Fruit fly (Drosophila melanogaster) Kc167 (cell line): ENCODE measurements around the gene CG42488.

ENCODE experiments used
- Myc ChIP-seq: fragments of >200 bp; optimal IDR thresholded peaks from 2 replicates; lab custom pipeline; 2017; ENCODE audit warnings: missing external identifiers
- Sin3A ChIP-seq: fragments of >200 bp; optimal IDR thresholded peaks from 2 replicates; lab custom pipeline; 2018; ENCODE audit warnings: missing external identifiers
- h ChIP-seq: fragments of >200 bp; optimal IDR thresholded peaks from 3 replicates; lab custom pipeline; 2018; ENCODE audit warnings: missing external identifiers
- insv ChIP-seq: fragments of >200 bp; optimal IDR thresholded peaks from 3 replicates; lab custom pipeline; 2018; ENCODE audit warnings: missing external identifiers
- psq ChIP-seq: fragments of >200 bp; optimal IDR thresholded peaks from 2 replicates; lab custom pipeline; 2017; ENCODE audit warnings: missing external identifiers
- ttk ChIP-seq: sonication (Bioruptor generic); optimal IDR thresholded peaks from 2 replicates; lab custom pipeline; 2017; ENCODE audit warnings: missing external identifiers

Gene CG42488

DNA sequence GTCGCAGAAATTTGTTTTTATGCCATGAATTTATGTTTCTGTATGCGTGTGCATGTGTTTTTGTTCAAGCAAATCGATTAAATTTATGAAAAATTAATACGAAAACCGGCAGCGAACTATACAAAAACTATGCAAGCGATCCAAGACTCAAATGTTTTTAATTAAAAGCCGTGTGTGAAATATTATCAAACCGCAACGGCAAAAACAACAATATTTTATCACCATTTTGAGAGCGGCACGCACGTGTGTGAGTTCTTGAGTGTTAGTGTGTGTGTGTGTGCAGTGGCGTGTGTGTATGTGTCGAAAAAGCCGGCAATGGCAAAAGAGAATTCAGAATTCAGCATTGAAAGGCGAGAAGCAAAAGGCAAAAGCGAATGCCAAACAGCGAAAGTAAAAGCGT is 35.7 kb downstream of the CG42488 start:
- TF ChIP-seq Sin3A (lab: Kevin White, UChicago): no peak
- TF ChIP-seq psq: no peak
- TF ChIP-seq Myc: no peak
- TF ChIP-seq h (lab: Kevin White, UChicago): no peak
- no peak for TF ChIP-seq insv (lab: Kevin White, UChicago)
- TF ChIP-seq ttk (lab: Kevin White, UChicago): no peak

DNA sequence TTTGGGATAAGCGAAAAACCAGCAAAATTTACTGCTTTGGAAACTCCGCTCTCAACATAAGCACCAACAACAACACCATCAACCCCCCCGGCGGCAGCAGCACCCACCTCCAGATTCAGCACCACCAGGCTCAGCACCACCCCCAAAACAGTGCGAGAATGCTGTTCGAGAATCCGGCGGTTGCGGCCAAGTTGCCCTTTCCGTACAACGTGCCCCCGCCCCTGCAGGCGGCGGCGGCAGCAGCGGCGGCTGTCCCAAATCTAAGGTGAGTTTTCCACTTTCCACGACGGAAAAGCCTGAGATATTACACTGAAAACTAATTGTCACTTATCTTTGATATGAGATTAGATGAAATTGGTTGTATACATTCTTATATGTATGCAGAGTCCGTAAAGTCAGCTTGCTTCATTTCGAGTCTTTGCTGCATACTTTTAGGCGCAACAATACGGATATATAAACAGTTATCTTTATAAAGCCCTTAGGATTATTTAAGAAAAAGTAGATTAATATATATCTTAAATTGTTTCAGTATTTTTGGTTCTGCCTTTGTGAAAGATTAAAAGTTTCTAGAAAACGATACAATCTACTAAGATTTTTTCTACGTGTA is 36.7 kb downstream of the CG42488 start:
- no peak for TF ChIP-seq h (lab: Kevin White, UChicago)
- TF ChIP-seq Myc: no peak
- no peak for TF ChIP-seq insv (lab: Kevin White, UChicago)
- TF ChIP-seq ttk (lab: Kevin White, UChicago): peak; percentile 76

DNA sequence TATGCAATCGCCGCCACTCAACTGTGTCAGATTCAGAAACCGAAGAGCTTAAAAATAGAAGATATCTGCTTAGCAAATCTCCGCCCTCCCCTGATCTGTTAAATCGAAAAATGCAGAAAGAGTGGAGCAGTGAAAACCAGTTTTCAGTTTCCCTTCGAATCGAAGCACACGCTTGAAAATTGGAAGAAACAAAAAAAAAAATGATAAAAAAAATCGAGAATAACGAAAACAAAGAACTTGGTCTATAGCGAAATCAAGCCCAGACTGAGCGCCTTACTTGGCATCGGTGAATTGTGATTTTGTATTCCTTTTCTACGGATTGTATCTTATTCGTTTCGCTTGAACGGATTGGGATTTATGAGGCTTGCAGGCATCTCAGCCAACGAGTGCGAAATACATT is 46.4 kb downstream of the CG42488 start:
- TF ChIP-seq Myc (no peak), Sin3A (lab: Kevin White, UChicago) (no peak), psq (no peak), ttk (lab: Kevin White, UChicago) (no peak), insv (lab: Kevin White, UChicago) (no peak), h (lab: Kevin White, UChicago) (no peak)

DNA sequence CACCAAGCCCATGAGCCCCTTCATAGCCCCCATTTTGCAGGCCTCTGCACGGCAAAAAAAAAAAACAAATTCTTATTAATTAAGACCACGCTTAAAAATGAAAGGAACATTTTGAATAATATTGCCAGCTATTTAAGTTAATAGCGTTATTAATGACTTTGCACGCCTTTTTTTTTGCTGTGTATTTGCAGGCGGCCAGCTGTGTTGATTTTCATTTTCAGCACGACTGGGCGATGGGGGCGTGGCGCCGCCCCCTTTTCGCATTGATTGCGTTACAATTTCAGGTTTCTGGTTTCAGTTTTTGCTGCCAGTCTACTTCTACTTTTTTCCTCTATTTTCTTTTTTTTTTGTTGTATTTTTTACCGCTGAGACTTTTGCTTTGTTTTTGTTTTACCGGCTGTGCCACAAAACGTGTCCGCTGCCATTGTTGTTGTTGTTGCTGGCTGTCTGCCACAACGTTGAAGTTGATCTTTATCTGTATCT is 49.0 kb downstream of the CG42488 start:
- TF ChIP-seq ttk (lab: Kevin White, UChicago) (no peak), insv (lab: Kevin White, UChicago) (no peak), psq (no peak), Myc (no peak), Sin3A (lab: Kevin White, UChicago) (no peak), h (lab: Kevin White, UChicago) (no peak)

DNA sequence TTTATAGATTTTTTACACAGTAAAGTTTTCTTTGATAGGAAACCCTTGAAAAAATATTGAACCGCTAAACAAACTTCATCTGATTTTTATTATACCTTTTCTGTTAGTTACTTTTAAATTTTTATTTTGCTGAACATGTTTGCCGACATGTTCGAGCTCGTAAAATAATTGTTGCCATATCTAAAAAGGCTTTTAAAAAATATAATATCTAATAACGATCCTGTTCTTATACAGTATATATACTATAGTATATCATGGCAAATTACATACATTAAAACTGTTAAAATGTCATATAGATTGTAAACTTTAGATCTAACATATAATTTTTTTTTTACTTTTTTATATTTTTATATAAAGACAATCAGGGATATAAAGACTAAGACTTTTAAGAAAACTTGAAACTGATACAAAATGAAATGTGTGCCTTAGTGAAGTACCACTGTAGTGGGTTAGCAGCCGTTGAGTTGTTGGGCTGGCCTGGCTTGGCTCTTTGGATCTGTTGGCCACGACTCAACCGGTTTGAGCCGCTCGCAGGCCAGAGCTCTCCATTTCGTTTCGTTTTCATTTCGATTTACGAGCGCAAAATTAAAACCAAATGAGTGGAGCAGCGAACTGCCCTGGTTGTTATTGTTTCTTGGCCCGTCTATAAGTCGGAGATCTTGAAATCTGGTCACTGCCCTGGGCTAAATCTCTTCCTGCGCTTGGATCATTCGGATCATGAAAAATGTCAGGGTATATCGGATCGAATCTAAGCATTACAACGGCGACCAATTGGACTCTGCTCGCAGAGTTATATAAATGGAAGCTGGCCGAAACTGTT is 49.7 kb downstream of the CG42488 start:
- TF ChIP-seq Myc: no peak
- no peak for TF ChIP-seq psq
- TF ChIP-seq insv (lab: Kevin White, UChicago): no peak
- TF ChIP-seq ttk (lab: Kevin White, UChicago): no peak
- TF ChIP-seq Sin3A (lab: Kevin White, UChicago): no peak
- no peak for TF ChIP-seq h (lab: Kevin White, UChicago)
